Worm (Caenorhabditis elegans) whole organism, young adult: ENCODE data around the gene B0244.17.

Experiments used
- B0019.2 ChIP-seq: fragments of 200-800 bp; sonication (Bioruptor generic); conservative IDR thresholded peaks from 2 replicates; pipeline ENCODE4 v1.3.6; 2022; ENCODE audit warnings: missing genetic modification reagents, missing genetic modification characterization, missing compliant biosample characterization
- B0035.1 ChIP-seq: sonication (generic microtip); optimal IDR thresholded peaks from 2 replicates; lab custom pipeline; 2016; ENCODE audit warnings: missing genetic modification characterization, mild to moderate bottlenecking, missing compliant biosample characterization, missing genotype, missing genetic modification reagents
- B0336.3 ChIP-seq: fragments of 200-800 bp; sonication (Bioruptor generic); IDR thresholded peaks from 2 replicates; pipeline ENCODE4 v1.3.6; 2022; ENCODE audit warnings: missing genetic modification characterization, missing compliant biosample characterization
- F22D6.2 ChIP-seq: sonication (generic microtip); optimal IDR thresholded peaks from 2 replicates; lab custom pipeline; 2016; ENCODE audit warnings: mild to moderate bottlenecking, missing genetic modification characterization, missing compliant biosample characterization
- F49E8.2 ChIP-seq: sonication (generic microtip); optimal IDR thresholded peaks from 3 replicates; lab custom pipeline; 2017; ENCODE audit warnings: missing genetic modification characterization, mild to moderate bottlenecking, missing compliant biosample characterization, antibody characterized with exemption, moderate library complexity; ENCODE audit not compliant: insufficient read depth
- F52B5.7 ChIP-seq: sonication (generic microtip); optimal IDR thresholded peaks from 2 replicates; lab custom pipeline; 2016; ENCODE audit warnings: mild to moderate bottlenecking, missing genetic modification characterization, missing compliant biosample characterization
- F55B11.4 ChIP-seq: sonication (generic microtip); optimal IDR thresholded peaks from 2 replicates; lab custom pipeline; 2016; ENCODE audit warnings: missing compliant biosample characterization, missing genetic modification characterization, borderline replicate concordance; ENCODE audit not compliant: insufficient read depth
- T07F8.4 ChIP-seq: sonication (generic microtip); optimal IDR thresholded peaks from 2 replicates; lab custom pipeline; 2016; ENCODE audit warnings: mild to moderate bottlenecking, missing genetic modification characterization, moderate library complexity, missing compliant biosample characterization
- Y79H2A.3 ChIP-seq: fragments of 200-800 bp; sonication (Bioruptor generic); conservative IDR thresholded peaks from 2 replicates; pipeline ENCODE4 v1.3.6; 2022; ENCODE audit warnings: missing genetic modification reagents, missing genetic modification characterization, missing compliant biosample characterization
- Y95B8A.8 ChIP-seq: fragments of 200-800 bp; sonication (Bioruptor generic); IDR thresholded peaks from 2 replicates; pipeline ENCODE4 v1.3.6; 2022; ENCODE audit warnings: missing genetic modification reagents, missing genetic modification characterization, missing compliant biosample characterization
- ZK185.1 ChIP-seq: sonication (generic microtip); optimal IDR thresholded peaks from 2 replicates; lab custom pipeline; 2016; ENCODE audit warnings: mild to moderate bottlenecking, missing genetic modification characterization, missing compliant biosample characterization; ENCODE audit not compliant: poor library complexity, severe bottlenecking
- akir-1 ChIP-seq: fragments of 200-800 bp; sonication (Bioruptor generic); optimal IDR thresholded peaks from 2 replicates; lab custom pipeline; 2018; ENCODE audit warnings: mild to moderate bottlenecking, missing genetic modification characterization, moderate library complexity, missing compliant biosample characterization
- aptf-2 ChIP-seq: fragments of 200-800 bp; sonication (Bioruptor generic); conservative IDR thresholded peaks from 2 replicates; pipeline ENCODE4 v1.3.6; 2022; ENCODE audit warnings: missing genetic modification reagents, missing genetic modification characterization, missing compliant biosample characterization
- bed-2 ChIP-seq: fragments of 200-800 bp; sonication (Bioruptor generic); IDR thresholded peaks from 2 replicates; pipeline ENCODE4 v1.3.6; 2022; ENCODE audit warnings: missing genetic modification reagents, missing genetic modification characterization, missing compliant biosample characterization
- ccch-3 ChIP-seq: fragments of 200-800 bp; sonication (Bioruptor generic); optimal IDR thresholded peaks from 2 replicates; lab custom pipeline; 2018; ENCODE audit warnings: mild to moderate bottlenecking, missing genetic modification characterization, missing compliant biosample characterization
- ceh-27 ChIP-seq: fragments of 200-800 bp; sonication (Bioruptor generic); optimal IDR thresholded peaks from 2 replicates; lab custom pipeline; 2018; ENCODE audit warnings: mild to moderate bottlenecking, missing genetic modification characterization, moderate library complexity, missing compliant biosample characterization
- ceh-40 ChIP-seq: fragments of 200-800 bp; sonication (Bioruptor generic); IDR thresholded peaks from 2 replicates; pipeline ENCODE4 v1.3.6; 2022; ENCODE audit warnings: missing genetic modification characterization, missing compliant biosample characterization
- chd-7 ChIP-seq: sonication (generic microtip); optimal IDR thresholded peaks from 2 replicates; lab custom pipeline; 2016; ENCODE audit warnings: mild to moderate bottlenecking, missing genetic modification characterization, moderate library complexity, missing compliant biosample characterization
- die-1 ChIP-seq: sonication (generic microtip); optimal IDR thresholded peaks from 2 replicates; lab custom pipeline; 2016; ENCODE audit warnings: missing genotype, mild to moderate bottlenecking, missing genetic modification characterization, missing compliant biosample characterization
- dox-1 ChIP-seq: fragments of 200-800 bp; sonication (Bioruptor generic); IDR thresholded peaks from 2 replicates; pipeline ENCODE4 v1.3.6; 2022; ENCODE audit warnings: missing genetic modification reagents, missing genetic modification characterization, missing compliant biosample characterization
- dpff-1 ChIP-seq: sonication (generic microtip); optimal IDR thresholded peaks from 2 replicates; lab custom pipeline; 2017; ENCODE audit warnings: mild to moderate bottlenecking, missing genetic modification characterization, missing compliant biosample characterization
- dpl-1 ChIP-seq: fragments of 150-350 bp; optimal IDR thresholded peaks from 2 replicates; lab custom pipeline; 2014; ENCODE audit warnings: missing biosample characterization, missing genetic modification reagents, missing genetic modification characterization
- egl-18 ChIP-seq: fragments of 200-800 bp; sonication (Bioruptor generic); IDR thresholded peaks from 2 replicates; pipeline ENCODE4 v1.3.6; 2022; ENCODE audit warnings: missing genetic modification reagents, missing genetic modification characterization, missing compliant biosample characterization
- egl-44 ChIP-seq: fragments of 200-800 bp; sonication (Bioruptor generic); IDR thresholded peaks from 2 replicates; pipeline ENCODE4 v1.3.6; 2022; ENCODE audit warnings: missing genetic modification reagents, missing genetic modification characterization, missing compliant biosample characterization
- egrh-3 ChIP-seq: fragments of 200-800 bp; sonication (Bioruptor generic); IDR thresholded peaks from 2 replicates; pipeline ENCODE4 v1.3.6; 2022; ENCODE audit warnings: missing genetic modification reagents, missing genetic modification characterization, missing compliant biosample characterization
- gei-17 ChIP-seq: fragments of 200-800 bp; sonication (Bioruptor generic); optimal IDR thresholded peaks from 2 replicates; lab custom pipeline; 2018; ENCODE audit warnings: mild to moderate bottlenecking, missing genetic modification characterization, missing compliant biosample characterization
- hlh-12 ChIP-seq: sonication (generic microtip); optimal IDR thresholded peaks from 2 replicates; lab custom pipeline; 2016; ENCODE audit warnings: missing genetic modification characterization, missing compliant biosample characterization
- hsf-1 ChIP-seq: fragments of 200-800 bp; sonication (Bioruptor generic); IDR thresholded peaks from 2 replicates; pipeline ENCODE4 v1.3.6; 2022; ENCODE audit warnings: missing genetic modification reagents, missing genetic modification characterization, missing compliant biosample characterization
- lag-1 ChIP-seq: fragments of 200-800 bp; sonication (Bioruptor generic); IDR thresholded peaks from 2 replicates; pipeline ENCODE4 v1.3.6; 2022; ENCODE audit warnings: missing genetic modification reagents, missing genetic modification characterization, missing compliant biosample characterization
- lin-35 ChIP-seq, 3 experiments: fragments of 150-350 bp in 2 of 3; sonication (generic microtip) in 1 of 3; optimal IDR thresholded peaks; 2 replicates each; lab custom pipeline; 2014 to 2018; ENCODE audit warnings: missing biosample characterization in 3 of 3, missing genetic modification characterization in 3 of 3, missing genetic modification reagents in 3 of 3
- madf-3 ChIP-seq: fragments of 200-800 bp; sonication (Bioruptor generic); IDR thresholded peaks from 2 replicates; pipeline ENCODE4 v1.3.6; 2022; ENCODE audit warnings: missing genetic modification reagents, missing genetic modification characterization, missing compliant biosample characterization
- madf-6 ChIP-seq: fragments of 200-800 bp; sonication (Bioruptor generic); IDR thresholded peaks from 2 replicates; pipeline ENCODE4 v1.3.6; 2022; ENCODE audit warnings: missing genetic modification reagents, missing genetic modification characterization, missing compliant biosample characterization
- mel-28 ChIP-seq: sonication (generic microtip); optimal IDR thresholded peaks from 2 replicates; lab custom pipeline; 2016; ENCODE audit warnings: borderline replicate concordance, mild to moderate bottlenecking, missing genetic modification characterization, missing compliant biosample characterization
- nfyb-1 ChIP-seq: fragments of 200-800 bp; sonication (Bioruptor generic); IDR thresholded peaks from 2 replicates; pipeline ENCODE4 v1.3.6; 2022; ENCODE audit warnings: missing genetic modification reagents, missing genetic modification characterization, missing compliant biosample characterization
- nhr-27 ChIP-seq: fragments of 200-800 bp; sonication (Bioruptor generic); optimal IDR thresholded peaks from 2 replicates; lab custom pipeline; 2018; ENCODE audit warnings: mild to moderate bottlenecking, missing genetic modification characterization, moderate library complexity, missing compliant biosample characterization
- nhr-80 ChIP-seq: sonication (generic microtip); optimal IDR thresholded peaks from 2 replicates; lab custom pipeline; 2016; ENCODE audit warnings: missing genetic modification characterization, missing compliant biosample characterization
- pha-4 ChIP-seq: fragments of 150-350 bp; sonication (generic microtip); optimal IDR thresholded peaks from 2 replicates; lab custom pipeline; 2014; ENCODE audit warnings: missing biosample characterization, missing genetic modification reagents, missing genetic modification characterization
- sdz-38 ChIP-seq: sonication (generic microtip); optimal IDR thresholded peaks from 2 replicates; lab custom pipeline; 2016; ENCODE audit warnings: missing genotype, missing genetic modification characterization, missing compliant biosample characterization
- snpc-1.1 ChIP-seq: sonication (generic microtip); optimal IDR thresholded peaks from 2 replicates; lab custom pipeline; 2017; ENCODE audit warnings: missing genetic modification characterization, mild to moderate bottlenecking, missing compliant biosample characterization, antibody characterized with exemption, moderate library complexity, missing genotype, missing genetic modification reagents; ENCODE audit not compliant: insufficient read depth
- snpc-3.4 ChIP-seq: sonication (generic microtip); optimal IDR thresholded peaks from 2 replicates; lab custom pipeline; 2017; ENCODE audit warnings: missing genetic modification characterization, mild to moderate bottlenecking, missing compliant biosample characterization, antibody characterized with exemption, moderate library complexity, missing genotype, missing genetic modification reagents
- tbp1 ChIP-seq: fragments of 200-800 bp; sonication (Bioruptor generic); optimal IDR thresholded peaks from 2 replicates; lab custom pipeline; 2018; ENCODE audit warnings: mild to moderate bottlenecking, missing genetic modification characterization, missing compliant biosample characterization
- xnd-1 ChIP-seq: sonication (generic microtip); optimal IDR thresholded peaks from 2 replicates; lab custom pipeline; 2016; ENCODE audit warnings: missing genotype, missing genetic modification reagents, missing genetic modification characterization, missing compliant biosample characterization
- zfh-2 ChIP-seq: fragments of 200-800 bp; sonication (Bioruptor generic); conservative IDR thresholded peaks from 2 replicates; pipeline ENCODE4 v1.3.6; 2022; ENCODE audit warnings: missing genetic modification reagents, missing genetic modification characterization, missing compliant biosample characterization
- zim-3 ChIP-seq: sonication (generic microtip); optimal IDR thresholded peaks from 2 replicates; lab custom pipeline; 2017; ENCODE audit warnings: mild to moderate bottlenecking, missing genetic modification characterization, moderate library complexity, missing compliant biosample characterization
- ztf-18 ChIP-seq: sonication (generic microtip); optimal IDR thresholded peaks from 2 replicates; lab custom pipeline; 2016; ENCODE audit warnings: missing genotype, mild to moderate bottlenecking, missing genetic modification characterization, missing compliant biosample characterization
- ztf-22 ChIP-seq: fragments of 200-800 bp; sonication (Bioruptor generic); optimal IDR thresholded peaks from 2 replicates; lab custom pipeline; 2018; ENCODE audit warnings: mild to moderate bottlenecking, missing genetic modification characterization, moderate library complexity, missing compliant biosample characterization
- ztf-25 ChIP-seq: fragments of 200-800 bp; sonication (Bioruptor generic); IDR thresholded peaks from 2 replicates; pipeline ENCODE4 v1.3.6; 2022; ENCODE audit warnings: missing genetic modification reagents, missing genetic modification characterization, missing compliant biosample characterization
- ztf-3 ChIP-seq: fragments of 200-800 bp; sonication (Bioruptor generic); optimal IDR thresholded peaks from 2 replicates; lab custom pipeline; 2018; ENCODE audit warnings: mild to moderate bottlenecking, missing genetic modification characterization, missing compliant biosample characterization

Gene B0244.17

DNA sequence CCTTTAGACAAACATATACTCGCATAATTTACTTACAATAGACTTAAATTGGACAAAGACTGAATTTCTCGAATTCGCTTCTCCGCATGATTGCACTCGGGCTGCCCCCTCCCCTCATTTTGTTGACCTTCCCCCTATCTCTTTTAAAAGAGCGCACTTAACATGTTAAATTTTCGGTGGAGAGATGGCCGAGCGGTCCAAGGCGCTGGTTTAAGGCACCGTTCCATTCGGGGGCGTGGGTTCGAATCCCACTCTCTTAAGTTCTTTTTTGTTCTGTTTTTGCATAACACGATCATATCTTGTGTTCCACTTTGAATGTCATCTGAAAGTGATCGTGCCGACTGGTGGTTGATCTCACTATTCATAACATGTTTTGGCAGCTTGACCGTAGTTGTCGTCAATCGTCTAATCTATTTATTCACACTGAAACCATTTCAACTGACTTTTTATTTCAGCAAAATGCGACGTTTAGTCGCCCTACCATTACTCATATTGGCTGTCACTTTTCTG is 36.8 kb downstream of the B0244.17 start, which contains the start of gene cutl-23 (continued):
- TF ChIP-seq ceh-27 (GFP tag; lab: Kevin White, UChicago) = peak; percentile 13
- TF ChIP-seq die-1 (tag; lab: Kevin White, UChicago) = peak; percentile 72
- peak; percentile 59 for TF ChIP-seq T07F8.4 (tag; lab: Kevin White, UChicago)
- no peak for TF ChIP-seq xnd-1 (tag; lab: Kevin White, UChicago)
- TF ChIP-seq zfh-2 (GFP tag; lab: Robert Waterston, UW) = peak; percentile 37; the same call in 1 of the 2 replicates
- TF ChIP-seq F55B11.4 (tag; lab: Kevin White, UChicago) = no peak
- TF ChIP-seq hlh-12 (tag; lab: Kevin White, UChicago) = peak; percentile 26
- TF ChIP-seq dox-1 (GFP tag; lab: Robert Waterston, UW) = peak; percentile 64; the same call in 1 of the 2 replicates
- TF ChIP-seq aptf-2 (GFP tag; lab: Robert Waterston, UW) = no peak
- no peak for TF ChIP-seq ztf-3 (GFP tag; lab: Kevin White, UChicago)
- TF ChIP-seq ceh-40 (GFP tag; lab: Robert Waterston, UW) = no peak
- TF ChIP-seq madf-6 = 0 out of 2 replicates have a peak, but pooled peaks have one; percentile 27
- no peak for TF ChIP-seq ccch-3 (GFP tag; lab: Kevin White, UChicago)
- no peak for TF ChIP-seq F49E8.2
- TF ChIP-seq dpff-1 = no peak
- TF ChIP-seq egl-44 (GFP tag; lab: Robert Waterston, UW) = no peak
- no peak for TF ChIP-seq nhr-80 (tag; lab: Kevin White, UChicago)
- no peak for TF ChIP-seq F22D6.2
- TF ChIP-seq sdz-38 (tag; lab: Kevin White, UChicago) = no peak
- TF ChIP-seq F52B5.7 (tag; lab: Kevin White, UChicago) = no peak
- TF ChIP-seq ztf-18 = peak; percentile 77
- no peak for TF ChIP-seq B0336.3 (GFP tag; lab: Robert Waterston, UW)
- TF ChIP-seq nfyb-1 (GFP tag; lab: Robert Waterston, UW) = peak; percentile 67
- TF ChIP-seq ztf-25 (GFP tag; lab: Robert Waterston, UW) = peak; percentile 70; the same call in 1 of the 2 replicates
- no peak for TF ChIP-seq B0019.2 (GFP tag; lab: Robert Waterston, UW)
- TF ChIP-seq Y95B8A.8 (GFP tag; lab: Robert Waterston, UW) = no peak
- no peak for TF ChIP-seq egl-18 (GFP tag; lab: Robert Waterston, UW)
- peak in 1 of 3 experiments; percentile 31 for TF ChIP-seq lin-35 (GFP tag; optimal IDR thresholded peaks at IDR 0.05; lab: Kevin White, UChicago)
- TF ChIP-seq lag-1 (GFP tag; lab: Robert Waterston, UW) = no peak
- no peak for TF ChIP-seq mel-28
- TF ChIP-seq nhr-27 = no peak
- 0 out of 2 replicates have a peak, but pooled peaks have one; percentile 57 for TF ChIP-seq madf-3 (GFP tag; lab: Robert Waterston, UW)
- TF ChIP-seq egrh-3 = peak; percentile 47; the same call in 1 of the 2 replicates
- TF ChIP-seq snpc-3.4 = peak; percentile 66
- peak; percentile 94 for TF ChIP-seq tbp1 (GFP tag; lab: Kevin White, UChicago)
- no peak for TF ChIP-seq B0035.1 (tag; lab: Kevin White, UChicago)
- TF ChIP-seq bed-2 (GFP tag; lab: Robert Waterston, UW) = no peak
- no peak for TF ChIP-seq gei-17
- no peak for TF ChIP-seq ztf-22 (GFP tag; lab: Kevin White, UChicago)
- TF ChIP-seq zim-3 (tag; lab: Kevin White, UChicago) = peak; percentile 26
- no peak for TF ChIP-seq chd-7 (tag; lab: Kevin White, UChicago)
- no peak for TF ChIP-seq hsf-1 (GFP tag; lab: Robert Waterston, UW)
- no peak for TF ChIP-seq Y79H2A.3
- peak; percentile 64 for TF ChIP-seq ZK185.1
- TF ChIP-seq dpl-1 (GFP tag; lab: Kevin White, UChicago) = no peak
- no peak for TF ChIP-seq akir-1
- no peak for TF ChIP-seq snpc-1.1 (tag; lab: Kevin White, UChicago)
- TF ChIP-seq pha-4 (tag; lab: Kevin White, UChicago) = no peak
